Fruit fly (Drosophila melanogaster): Measurements from ENCODE around the gene tko.

dm6 chrX:2464189-2464588, 20.4 kb upstream of the tko start:
- TF ChIP-seq CG6854 (GFP tag; optimal IDR thresholded peaks at IDR 0.05) (no peak), bsh (GFP tag; optimal IDR thresholded peaks at IDR 0.05) (peak in 1 of 2 experiments; percentile 33), CG1233 (GFP tag; optimal IDR thresholded peaks at IDR 0.05) (no peak), wek (GFP tag; optimal IDR thresholded peaks at IDR 0.05) (no peak), da (GFP tag; optimal IDR thresholded peaks at IDR 0.05) (no peak), usp (GFP tag; optimal IDR thresholded peaks at IDR 0.05) (no peak), CG12219 (GFP tag; optimal IDR thresholded peaks at IDR 0.05) (no peak)
